Worm (Caenorhabditis elegans) whole organism, L4 larva: ENCODE data around the gene Y113G7B.27.

Experiments
- aha-1 ChIP-seq: fragments of 150-350 bp; peaks from one replicate; lab custom pipeline; 2014; ENCODE audit warnings: missing biosample characterization, missing genetic modification characterization
- aly-2 ChIP-seq: sonication (generic microtip); optimal IDR thresholded peaks from 2 replicates; lab custom pipeline; 2018; ENCODE audit warnings: missing biosample characterization, missing genetic modification characterization
- fkh-10 ChIP-seq: fragments of 150-350 bp; optimal IDR thresholded peaks from 2 replicates; lab custom pipeline; 2014; ENCODE audit warnings: missing biosample characterization, missing genetic modification reagents, missing genetic modification characterization
- hmg-1.1 ChIP-seq: fragments of 200-800 bp; sonication (Bioruptor generic); IDR thresholded peaks from 2 replicates; pipeline ENCODE4 v1.3.6; 2022; ENCODE audit warnings: missing genetic modification reagents, missing genetic modification characterization, missing compliant biosample characterization
- lin-38 ChIP-seq: fragments of 200-800 bp; sonication (Bioruptor generic); IDR thresholded peaks from 2 replicates; pipeline ENCODE4 v1.3.6; 2022; ENCODE audit warnings: missing genetic modification reagents, missing genetic modification characterization, missing compliant biosample characterization
- lsy-2 ChIP-seq, 2 experiments: fragments of 150-350 bp in 1 of 2; sonication (generic microtip) in 1 of 2; optimal IDR thresholded peaks; 2 replicates each; lab custom pipeline; 2014 to 2017; ENCODE audit warnings: missing biosample characterization in 2 of 2, missing genetic modification characterization in 2 of 2
- vab-7 ChIP-seq: fragments of 200-800 bp; sonication (Bioruptor generic); IDR thresholded peaks from 2 replicates; pipeline ENCODE4 v1.3.6; 2022; ENCODE audit warnings: missing genetic modification reagents, missing genetic modification characterization, missing compliant biosample characterization
- zag-1 ChIP-seq: fragments of 150-350 bp; optimal IDR thresholded peaks from 2 replicates; lab custom pipeline; 2014; ENCODE audit warnings: missing biosample characterization, missing genetic modification characterization
- zfp-3 ChIP-seq: fragments of 200-800 bp; sonication (Bioruptor generic); conservative IDR thresholded peaks from 2 replicates; pipeline ENCODE4 v1.3.6; 2022; ENCODE audit warnings: missing genetic modification reagents, missing genetic modification characterization, missing compliant biosample characterization

ce11 chrV:20195451-20196036 lies 2.9 kb downstream of the Y113G7B.27 start, which contains the start of the genes srh-217 and Y113G7B.28:
- no peak for TF ChIP-seq zfp-3
- no peak for TF ChIP-seq hmg-1.1
- TF ChIP-seq aly-2 (tag; lab: Kevin White, UChicago), result no peak
- no peak for TF ChIP-seq lin-38 (GFP tag; lab: Robert Waterston, UW)
- no peak for TF ChIP-seq zag-1
- no peak for TF ChIP-seq vab-7 (GFP tag; lab: Robert Waterston, UW)
- no peak for TF ChIP-seq fkh-10 (GFP tag; lab: Kevin White, UChicago)
- no peak for TF ChIP-seq aha-1 (tag; lab: Kevin White, UChicago)
- no peak for TF ChIP-seq lsy-2 (tag; optimal IDR thresholded peaks at IDR 0.05; lab: Kevin White, UChicago)
